Worm (Caenorhabditis elegans) whole organism, L1 larva: ENCODE measurements around the gene rpap-2.

Experiments used
- C34B4.2 ChIP-seq: sonication (generic microtip); optimal IDR thresholded peaks from 2 replicates; lab custom pipeline; 2017; ENCODE audit warnings: mild to moderate bottlenecking, missing genetic modification characterization, missing compliant biosample characterization
- Y116A8C.19 ChIP-seq: sonication (generic microtip); optimal IDR thresholded peaks from 2 replicates; lab custom pipeline; 2016; ENCODE audit warnings: missing compliant biosample characterization, missing genetic modification characterization, borderline replicate concordance
- alr-1 ChIP-seq: fragments of 200-800 bp; sonication (Bioruptor generic); optimal IDR thresholded peaks from 2 replicates; lab custom pipeline; 2018; ENCODE audit warnings: borderline replicate concordance, mild to moderate bottlenecking, missing genetic modification characterization, missing compliant biosample characterization
- ama-1 ChIP-seq: fragments of 150-350 bp; optimal IDR thresholded peaks from 2 replicates; lab custom pipeline; 2014
- efl-1 ChIP-seq, 4 experiments: fragments of 150-350 bp; optimal IDR thresholded peaks in 3 of 4; peaks in 1 of 4; 1 replicate in 1 of 4; 2 replicates in 3 of 4; lab custom pipeline; 2014; ENCODE audit warnings: missing biosample characterization in 2 of 4, missing genetic modification characterization in 2 of 4, missing genetic modification reagents in 2 of 4
- egl-13 ChIP-seq: sonication (generic microtip); optimal IDR thresholded peaks from 2 replicates; lab custom pipeline; 2016; ENCODE audit warnings: missing genotype, missing genetic modification reagents, missing genetic modification characterization, missing compliant biosample characterization
- elt-2 ChIP-seq: sonication (generic microtip); optimal IDR thresholded peaks from 2 replicates; lab custom pipeline; 2016; ENCODE audit warnings: missing genetic modification characterization, mild to moderate bottlenecking, inconsistent platforms, missing compliant biosample characterization, missing genetic modification reagents
- elt-3 ChIP-seq, 6 experiments: fragments of 150-350 bp in 1 of 6; sonication (generic microtip); optimal IDR thresholded peaks; 2 replicates each; lab custom pipeline; 2017 to 2018; ENCODE audit warnings: missing biosample characterization in 6 of 6, missing genetic modification characterization in 6 of 6, inconsistent platforms in 1 of 6
- fkh-10 ChIP-seq: sonication (generic microtip); optimal IDR thresholded peaks from 2 replicates; lab custom pipeline; 2017; ENCODE audit warnings: missing biosample characterization, missing genetic modification reagents, missing genetic modification characterization
- hlh-17 ChIP-seq: fragments of 200-800 bp; sonication (Bioruptor generic); optimal IDR thresholded peaks from 2 replicates; lab custom pipeline; 2018; ENCODE audit warnings: missing genetic modification characterization, mild to moderate bottlenecking, missing compliant biosample characterization, moderate library complexity, borderline replicate concordance
- hlh-4 ChIP-seq: sonication (generic microtip); optimal IDR thresholded peaks from 2 replicates; lab custom pipeline; 2016; ENCODE audit warnings: mild to moderate bottlenecking, missing genetic modification characterization, missing compliant biosample characterization
- isw-1 ChIP-seq: fragments of 200-800 bp; sonication (Bioruptor generic); IDR thresholded peaks from 2 replicates; pipeline ENCODE4 v1.3.6; 2022; ENCODE audit warnings: missing genetic modification characterization, missing compliant biosample characterization
- lin-14 ChIP-seq: fragments of 200-800 bp; sonication (Bioruptor generic); optimal IDR thresholded peaks from 2 replicates; lab custom pipeline; 2018; ENCODE audit warnings: mild to moderate bottlenecking, missing genetic modification characterization, moderate library complexity, missing compliant biosample characterization
- lin-15B ChIP-seq: fragments of 150-350 bp; sonication (generic microtip); optimal IDR thresholded peaks from 3 replicates; lab custom pipeline; 2014; ENCODE audit warnings: missing biosample characterization, missing genetic modification characterization
- lir-3 ChIP-seq: sonication (generic microtip); optimal IDR thresholded peaks from 2 replicates; lab custom pipeline; 2016; ENCODE audit warnings: mild to moderate bottlenecking, missing genetic modification characterization, moderate library complexity, missing compliant biosample characterization; ENCODE audit not compliant: poor library complexity
- lsy-2 ChIP-seq, 2 experiments: fragments of 150-350 bp; optimal IDR thresholded peaks; 2 replicates each; lab custom pipeline; 2014; ENCODE audit warnings: missing biosample characterization in 2 of 2, missing genetic modification characterization in 2 of 2
- mab-9 ChIP-seq: fragments of 200-800 bp; sonication (Bioruptor generic); IDR thresholded peaks from 2 replicates; pipeline ENCODE4 v1.3.6; 2022; ENCODE audit warnings: missing genetic modification reagents, missing genetic modification characterization, missing compliant biosample characterization
- mep-1 ChIP-seq: fragments of 150-350 bp; optimal IDR thresholded peaks from 2 replicates; lab custom pipeline; 2014; ENCODE audit warnings: missing biosample characterization, missing genetic modification characterization
- nhr-11 ChIP-seq: fragments of 150-350 bp; optimal IDR thresholded peaks from 2 replicates; lab custom pipeline; 2014; ENCODE audit warnings: missing biosample characterization, missing genetic modification characterization
- nhr-12 ChIP-seq: sonication (generic microtip); optimal IDR thresholded peaks from 2 replicates; lab custom pipeline; 2017; ENCODE audit warnings: missing biosample characterization, missing genetic modification characterization
- nhr-19 ChIP-seq: fragments of 200-800 bp; sonication (Bioruptor generic); conservative IDR thresholded peaks from 2 replicates; pipeline ENCODE4 v1.3.6; 2022; ENCODE audit warnings: missing genetic modification characterization, missing compliant biosample characterization
- nhr-237 ChIP-seq: fragments of 150-350 bp; optimal IDR thresholded peaks from 2 replicates; lab custom pipeline; 2014; ENCODE audit warnings: missing biosample characterization, missing genetic modification characterization
- nhr-47 ChIP-seq: sonication (generic microtip); optimal IDR thresholded peaks from 2 replicates; lab custom pipeline; 2016; ENCODE audit warnings: mild to moderate bottlenecking, missing genetic modification characterization, moderate library complexity, missing compliant biosample characterization
- nhr-71 ChIP-seq: sonication (generic microtip); optimal IDR thresholded peaks from 2 replicates; lab custom pipeline; 2016; ENCODE audit warnings: mild to moderate bottlenecking, missing genetic modification characterization, moderate library complexity, missing compliant biosample characterization
- nhr-76 ChIP-seq: sonication (generic microtip); optimal IDR thresholded peaks from 2 replicates; lab custom pipeline; 2017; ENCODE audit warnings: missing biosample characterization, missing genetic modification characterization
- nhr-84 ChIP-seq: sonication (generic microtip); optimal IDR thresholded peaks from 2 replicates; lab custom pipeline; 2017; ENCODE audit warnings: missing biosample characterization, missing genetic modification characterization
- nhr-90 ChIP-seq: sonication (generic microtip); optimal IDR thresholded peaks from 2 replicates; lab custom pipeline; 2016; ENCODE audit warnings: mild to moderate bottlenecking, missing genetic modification characterization, missing compliant biosample characterization; ENCODE audit not compliant: poor library complexity
- pag-3 ChIP-seq: sonication (generic microtip); optimal IDR thresholded peaks from 2 replicates; lab custom pipeline; 2017; ENCODE audit warnings: missing genetic modification characterization, mild to moderate bottlenecking, missing compliant biosample characterization, antibody characterized with exemption, borderline replicate concordance; ENCODE audit not compliant: insufficient read depth
- pax-3 ChIP-seq: fragments of 200-800 bp; sonication (Bioruptor generic); optimal IDR thresholded peaks from 2 replicates; lab custom pipeline; 2018; ENCODE audit warnings: mild to moderate bottlenecking, missing genetic modification characterization, moderate library complexity, missing compliant biosample characterization
- pqm-1 ChIP-seq: sonication (generic microtip); optimal IDR thresholded peaks from 3 replicates; lab custom pipeline; 2017; ENCODE audit warnings: missing biosample characterization, missing genetic modification characterization
- rnt-1 ChIP-seq: sonication (generic microtip); optimal IDR thresholded peaks from 2 replicates; lab custom pipeline; 2016; ENCODE audit warnings: mild to moderate bottlenecking, missing genetic modification characterization, moderate library complexity, missing compliant biosample characterization
- skn-1 ChIP-seq: fragments of 150-350 bp; optimal IDR thresholded peaks from 2 replicates; lab custom pipeline; 2014; ENCODE audit warnings: missing biosample characterization, missing genetic modification characterization
- sox-4 ChIP-seq: sonication (generic microtip); optimal IDR thresholded peaks from 2 replicates; lab custom pipeline; 2016; ENCODE audit warnings: missing genetic modification characterization, missing compliant biosample characterization
- sup-37 ChIP-seq: fragments of 200-800 bp; sonication (Bioruptor generic); optimal IDR thresholded peaks from 2 replicates; lab custom pipeline; 2018; ENCODE audit warnings: mild to moderate bottlenecking, missing genetic modification characterization, missing compliant biosample characterization
- tlp-1 ChIP-seq: fragments of 150-350 bp; optimal IDR thresholded peaks from 2 replicates; lab custom pipeline; 2014; ENCODE audit warnings: missing biosample characterization, missing genetic modification characterization
- unc-62 ChIP-seq: fragments of 150-350 bp; optimal IDR thresholded peaks from 2 replicates; lab custom pipeline; 2014; ENCODE audit warnings: missing biosample characterization, missing genetic modification reagents, missing genetic modification characterization
- unc-98 ChIP-seq: fragments of 200-800 bp; sonication (Bioruptor generic); IDR thresholded peaks from 2 replicates; pipeline ENCODE4 v1.3.6; 2022; ENCODE audit warnings: missing genetic modification characterization, missing compliant biosample characterization
- xbp-1 ChIP-seq: sonication (generic microtip); optimal IDR thresholded peaks from 2 replicates; lab custom pipeline; 2016; ENCODE audit warnings: missing genetic modification characterization, missing compliant biosample characterization
- zip-4 ChIP-seq: fragments of 200-800 bp; sonication (Bioruptor generic); optimal IDR thresholded peaks from 2 replicates; lab custom pipeline; 2018; ENCODE audit warnings: mild to moderate bottlenecking, missing genetic modification characterization, moderate library complexity, missing compliant biosample characterization

Gene rpap-2

ce11 chrIII:8937571-8937970, 30.2 kb upstream of the rpap-2 start (continued):
- TF ChIP-seq efl-1 (optimal IDR thresholded peaks at IDR 0.05; lab: Kevin White, UChicago) (peak; percentile 55 to 71), efl-1 (GFP tag; optimal IDR thresholded peaks at IDR 0.05 in 1 of 2; lab: Kevin White, UChicago) (peak; percentile 47 to 97), xbp-1 (tag; lab: Kevin White, UChicago) (peak; percentile 73), lin-15B (tag; lab: Kevin White, UChicago) (no peak), lir-3 (tag; lab: Kevin White, UChicago) (peak; percentile 49), sox-4 (tag; lab: Kevin White, UChicago) (peak; percentile 34), nhr-11 (no peak), hlh-4 (no peak), mab-9 (GFP tag; lab: Robert Waterston, UW) (peak; percentile 38; the same call in 1 of the 2 replicates), skn-1 (tag; lab: Kevin White, UChicago) (peak; percentile 72), lsy-2 (tag; optimal IDR thresholded peaks at IDR 0.05; lab: Kevin White, UChicago) (peak; percentile 72 to 85), pag-3 (tag; lab: Kevin White, UChicago) (peak; percentile 68), nhr-47 (tag; lab: Kevin White, UChicago) (peak; percentile 83), sup-37 (GFP tag; lab: Kevin White, UChicago) (no peak), pqm-1 (no peak), C34B4.2 (tag; lab: Kevin White, UChicago) (no peak), elt-3 (tag; optimal IDR thresholded peaks at IDR 0.05; lab: Kevin White, UChicago) (peak in 2 of 6 experiments; percentile 4 to 11), hlh-17 (GFP tag; lab: Kevin White, UChicago) (no peak), zip-4 (GFP tag; lab: Kevin White, UChicago) (no peak), pax-3 (peak; percentile 33), egl-13 (tag; lab: Kevin White, UChicago) (peak; percentile 57), ama-1 (no peak), unc-62 (GFP tag; lab: Kevin White, UChicago) (no peak), nhr-90 (tag; lab: Kevin White, UChicago) (peak; percentile 65), nhr-71 (tag; lab: Kevin White, UChicago) (peak; percentile 83), lin-14 (GFP tag; lab: Kevin White, UChicago) (peak; percentile 77), nhr-237 (tag; lab: Kevin White, UChicago) (peak; percentile 18), elt-2 (tag; lab: Kevin White, UChicago) (peak; percentile 50), nhr-12 (no peak), alr-1 (no peak), unc-98 (GFP tag; lab: Robert Waterston, UW) (no peak), rnt-1 (peak; percentile 86), nhr-84 (tag; lab: Kevin White, UChicago) (no peak), Y116A8C.19 (tag; lab: Kevin White, UChicago) (no peak), nhr-76 (no peak), tlp-1 (tag; lab: Kevin White, UChicago) (no peak), isw-1 (peak; percentile 35)

- TF ChIP-seq nhr-12 (no peak), efl-1 (optimal IDR thresholded peaks at IDR 0.05; lab: Kevin White, UChicago) (no peak), efl-1 (GFP tag; optimal IDR thresholded peaks at IDR 0.05 in 1 of 2; lab: Kevin White, UChicago) (peak in 1 of 2 experiments; percentile 84)
Measured at ce11 chrIII:8944357-8944756, 23.4 kb upstream of the rpap-2 start, which contains the start of gene dhrr-1. Gene dhrr-1, plus strand, starts transcription at chrIII:8944657.

ce11 chrIII:8946285-8946684, 21.5 kb upstream of the rpap-2 start:
- TF ChIP-seq lin-14 (GFP tag; lab: Kevin White, UChicago) (peak; percentile 62), nhr-19 (no peak), hlh-17 (GFP tag; lab: Kevin White, UChicago) (no peak), unc-98 (GFP tag; lab: Robert Waterston, UW) (no peak), fkh-10 (GFP tag; lab: Kevin White, UChicago) (peak; percentile 49), nhr-47 (tag; lab: Kevin White, UChicago) (no peak), mep-1 (tag; lab: Kevin White, UChicago) (no peak)
